Fruit fly (Drosophila melanogaster) Kc167 (cell line): ENCODE results near the gene mon2.

Experiments used
- Myc ChIP-seq: fragments of >200 bp; optimal IDR thresholded peaks from 2 replicates; lab custom pipeline; 2017; ENCODE audit warnings: missing external identifiers
- h ChIP-seq: fragments of >200 bp; optimal IDR thresholded peaks from 3 replicates; lab custom pipeline; 2018; ENCODE audit warnings: missing external identifiers
- insv ChIP-seq: fragments of >200 bp; optimal IDR thresholded peaks from 3 replicates; lab custom pipeline; 2018; ENCODE audit warnings: missing external identifiers
- psq ChIP-seq: fragments of >200 bp; optimal IDR thresholded peaks from 2 replicates; lab custom pipeline; 2017; ENCODE audit warnings: missing external identifiers
- ttk ChIP-seq: sonication (Bioruptor generic); optimal IDR thresholded peaks from 2 replicates; lab custom pipeline; 2017; ENCODE audit warnings: missing external identifiers

DNA sequence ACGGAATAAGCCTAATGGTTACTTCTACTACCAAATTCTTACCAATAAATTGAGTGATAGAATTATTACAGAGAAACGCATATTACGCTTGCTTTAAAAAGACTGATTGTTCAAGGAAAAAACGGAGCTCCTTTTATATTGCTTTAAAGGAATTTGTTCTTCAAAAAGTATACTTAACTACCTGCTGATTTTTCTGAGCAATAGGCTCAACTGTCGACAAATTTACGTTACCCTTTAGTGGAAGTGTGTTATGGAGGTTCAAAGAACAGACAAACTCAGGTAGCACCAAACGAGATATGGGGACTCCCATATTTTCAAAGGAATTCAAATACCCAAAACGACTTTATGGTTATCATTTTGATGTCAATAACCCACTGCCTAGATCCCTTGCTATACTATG lies 20.1 kb upstream of the mon2 start, which contains the start of gene CG42762:
- TF ChIP-seq psq (lab: Kevin White, UChicago) (no peak), ttk (no peak), Myc (lab: Kevin White, UChicago) (no peak), h (no peak), insv (lab: Kevin White, UChicago) (no peak)
